Worm (Caenorhabditis elegans) whole organism, L4 larva: Measurements from ENCODE around the gene nhr-76.

Experiments used
- D1046.2 ChIP-seq: fragments of 200-800 bp; sonication (Bioruptor generic); IDR thresholded peaks from 2 replicates; pipeline ENCODE4 v1.3.6; 2022; ENCODE audit warnings: missing genetic modification characterization, missing compliant biosample characterization
- F37D6.2 ChIP-seq: sonication (generic microtip); optimal IDR thresholded peaks from 2 replicates; lab custom pipeline; 2016; ENCODE audit warnings: mild to moderate bottlenecking, missing genetic modification characterization, missing compliant biosample characterization
- R02D3.7 ChIP-seq: fragments of 150-350 bp; sonication (generic microtip); optimal IDR thresholded peaks from 3 replicates; lab custom pipeline; 2014; ENCODE audit warnings: missing biosample characterization, missing genetic modification characterization
- Y48G9A.11 ChIP-seq: fragments of 200-800 bp; sonication (Bioruptor generic); IDR thresholded peaks from 2 replicates; pipeline ENCODE4 v1.3.6; 2022; ENCODE audit warnings: missing genetic modification reagents, missing genetic modification characterization, missing compliant biosample characterization
- Y75B8A.6 ChIP-seq: fragments of 200-800 bp; sonication (Bioruptor generic); IDR thresholded peaks from 2 replicates; pipeline ENCODE4 v1.3.6; 2022; ENCODE audit warnings: missing genetic modification reagents, missing genetic modification characterization, missing compliant biosample characterization
- ZK337.2 ChIP-seq: fragments of 200-800 bp; sonication (Bioruptor generic); IDR thresholded peaks from 2 replicates; pipeline ENCODE4 v1.3.6; 2022; ENCODE audit warnings: missing genetic modification reagents, missing genetic modification characterization, missing compliant biosample characterization
- aha-1 ChIP-seq: fragments of 150-350 bp; peaks from one replicate; lab custom pipeline; 2014; ENCODE audit warnings: missing biosample characterization, missing genetic modification characterization
- aly-2 ChIP-seq: sonication (generic microtip); optimal IDR thresholded peaks from 2 replicates; lab custom pipeline; 2018; ENCODE audit warnings: missing biosample characterization, missing genetic modification characterization
- ceh-32 ChIP-seq: sonication (generic microtip); optimal IDR thresholded peaks from 2 replicates; lab custom pipeline; 2016; ENCODE audit warnings: mild to moderate bottlenecking, missing genetic modification characterization, missing compliant biosample characterization; ENCODE audit not compliant: poor library complexity
- ctbp-1 ChIP-seq: fragments of 200-800 bp; sonication (Bioruptor generic); IDR thresholded peaks from 2 replicates; pipeline ENCODE4 v1.3.6; 2022; ENCODE audit warnings: missing genetic modification reagents, missing genetic modification characterization, missing compliant biosample characterization
- daf-19 ChIP-seq: fragments of 200-800 bp; sonication (Bioruptor generic); conservative IDR thresholded peaks from 2 replicates; pipeline ENCODE4 v1.3.6; 2022; ENCODE audit warnings: missing genetic modification characterization, missing compliant biosample characterization
- dmd-6 ChIP-seq: fragments of 200-800 bp; sonication (Bioruptor generic); IDR thresholded peaks from 2 replicates; pipeline ENCODE4 v1.3.6; 2022; ENCODE audit warnings: missing genetic modification reagents, missing genetic modification characterization, missing compliant biosample characterization
- dve-1 ChIP-seq: sonication (generic microtip); optimal IDR thresholded peaks from 2 replicates; lab custom pipeline; 2017; ENCODE audit warnings: antibody characterized with exemption, mild to moderate bottlenecking, missing genetic modification characterization, missing compliant biosample characterization; ENCODE audit not compliant: insufficient read depth
- egl-27 ChIP-seq: sonication (generic microtip); optimal IDR thresholded peaks from 3 replicates; lab custom pipeline; 2017; ENCODE audit warnings: missing biosample characterization, missing genetic modification reagents, missing genetic modification characterization
- egl-43 ChIP-seq: fragments of 200-800 bp; sonication (Bioruptor generic); IDR thresholded peaks from 2 replicates; pipeline ENCODE4 v1.3.6; 2022; ENCODE audit warnings: missing genetic modification reagents, missing genetic modification characterization, missing compliant biosample characterization
- hif-1 ChIP-seq, 2 experiments: sonication (generic microtip); optimal IDR thresholded peaks; 2 replicates each; lab custom pipeline; 2016 to 2017; ENCODE audit warnings: missing compliant biosample characterization in 2 of 2, missing genetic modification characterization in 2 of 2, missing genetic modification reagents in 2 of 2, missing genotype in 2 of 2, mild to moderate bottlenecking in 1 of 2
- hlh-11 ChIP-seq: fragments of 200-800 bp; sonication (Bioruptor generic); optimal IDR thresholded peaks from 2 replicates; lab custom pipeline; 2018; ENCODE audit warnings: mild to moderate bottlenecking, missing genetic modification characterization, missing compliant biosample characterization
- lim-7 ChIP-seq: fragments of 200-800 bp; sonication (Bioruptor generic); IDR thresholded peaks from 2 replicates; pipeline ENCODE4 v1.3.6; 2022; ENCODE audit warnings: missing genetic modification characterization, missing compliant biosample characterization
- lin-15B ChIP-seq: fragments of 150-350 bp; sonication (generic microtip); optimal IDR thresholded peaks from 3 replicates; lab custom pipeline; 2014; ENCODE audit warnings: missing biosample characterization, missing genetic modification characterization
- lin-39 ChIP-seq: fragments of 150-350 bp; optimal IDR thresholded peaks from 2 replicates; lab custom pipeline; 2014; ENCODE audit warnings: missing biosample characterization, missing genetic modification reagents, missing genetic modification characterization
- madf-5 ChIP-seq, 2 experiments: fragments of 200-800 bp; sonication (Bioruptor generic); IDR thresholded peaks; 2 replicates each; pipeline ENCODE4 v1.3.6; 2022; ENCODE audit warnings: missing compliant biosample characterization in 2 of 2, missing genetic modification characterization in 2 of 2
- mdt-29 ChIP-seq: fragments of 200-800 bp; sonication (Bioruptor generic); IDR thresholded peaks from 2 replicates; pipeline ENCODE4 v1.3.6; 2022; ENCODE audit warnings: missing genetic modification reagents, missing genetic modification characterization, missing compliant biosample characterization
- mep-1 ChIP-seq: fragments of 150-350 bp; sonication (generic microtip); optimal IDR thresholded peaks from 3 replicates; lab custom pipeline; 2014; ENCODE audit warnings: missing biosample characterization, missing genetic modification characterization
- mes-2 ChIP-seq: sonication (generic microtip); optimal IDR thresholded peaks from 2 replicates; lab custom pipeline; 2016; ENCODE audit warnings: missing genotype, mild to moderate bottlenecking, missing genetic modification characterization, missing compliant biosample characterization; ENCODE audit not compliant: poor library complexity, severe bottlenecking
- mxl-2 ChIP-seq: fragments of 200-800 bp; sonication (Bioruptor generic); conservative IDR thresholded peaks from 2 replicates; pipeline ENCODE4 v1.3.6; 2022; ENCODE audit warnings: missing genetic modification reagents, missing genetic modification characterization, missing compliant biosample characterization
- mxl-3 ChIP-seq: fragments of 200-800 bp; sonication (Bioruptor generic); optimal IDR thresholded peaks from 2 replicates; lab custom pipeline; 2018; ENCODE audit warnings: mild to moderate bottlenecking, missing genetic modification characterization, missing compliant biosample characterization
- nhr-10 ChIP-seq: fragments of 150-350 bp; optimal IDR thresholded peaks from 2 replicates; lab custom pipeline; 2014; ENCODE audit warnings: missing biosample characterization, missing genetic modification characterization
- nhr-102 ChIP-seq: sonication (generic microtip); optimal IDR thresholded peaks from 2 replicates; lab custom pipeline; 2016; ENCODE audit warnings: mild to moderate bottlenecking, missing genetic modification characterization, moderate library complexity, missing compliant biosample characterization
- nhr-25 ChIP-seq: sonication (generic microtip); optimal IDR thresholded peaks from 2 replicates; lab custom pipeline; 2017; ENCODE audit warnings: missing genetic modification characterization, mild to moderate bottlenecking, missing compliant biosample characterization, antibody characterized with exemption, moderate library complexity, borderline replicate concordance; ENCODE audit not compliant: insufficient read depth
- nhr-28 ChIP-seq: fragments of 150-350 bp; optimal IDR thresholded peaks from 2 replicates; lab custom pipeline; 2014; ENCODE audit warnings: missing biosample characterization, missing genetic modification characterization
- nhr-41 ChIP-seq: fragments of 200-800 bp; sonication (Bioruptor generic); IDR thresholded peaks from 2 replicates; pipeline ENCODE4 v1.3.6; 2022; ENCODE audit warnings: missing genetic modification reagents, missing genetic modification characterization, missing compliant biosample characterization
- nhr-42 ChIP-seq: fragments of 200-800 bp; sonication (Bioruptor generic); IDR thresholded peaks from 2 replicates; pipeline ENCODE4 v1.3.6; 2022; ENCODE audit warnings: missing genetic modification characterization, missing compliant biosample characterization
- nhr-6 ChIP-seq: fragments of 150-350 bp; optimal IDR thresholded peaks from 2 replicates; lab custom pipeline; 2014; ENCODE audit warnings: missing biosample characterization, missing genetic modification characterization
- nhr-76 ChIP-seq: fragments of 150-350 bp; optimal IDR thresholded peaks from 2 replicates; lab custom pipeline; 2014; ENCODE audit warnings: missing biosample characterization, missing genetic modification characterization
- pha-4 ChIP-seq, 2 experiments: fragments of 150-350 bp in 1 of 2; fragments of 200-800 bp in 1 of 2; sonication (Bioruptor generic) in 1 of 2; IDR thresholded peaks in 1 of 2; optimal IDR thresholded peaks in 1 of 2; 2 replicates each; pipeline versions ENCODE4 v1.3.6 to Lab custom; 2014 to 2022; ENCODE audit warnings: missing genetic modification characterization in 2 of 2, missing genetic modification reagents in 2 of 2, missing biosample characterization in 1 of 2, missing compliant biosample characterization in 1 of 2
- pqm-1 ChIP-seq: sonication (generic microtip); optimal IDR thresholded peaks from 2 replicates; lab custom pipeline; 2017; ENCODE audit warnings: missing biosample characterization, missing genetic modification characterization
- set-16 ChIP-seq: fragments of 200-800 bp; sonication (Bioruptor generic); IDR thresholded peaks from 2 replicates; pipeline ENCODE4 v1.3.6; 2022; ENCODE audit warnings: missing genetic modification reagents, missing genetic modification characterization, missing compliant biosample characterization
- skn-1 ChIP-seq: fragments of 150-350 bp; optimal IDR thresholded peaks from 2 replicates; lab custom pipeline; 2014; ENCODE audit warnings: missing biosample characterization, missing genetic modification characterization
- snpc-4 ChIP-seq: fragments of 150-350 bp; optimal IDR thresholded peaks from 2 replicates; lab custom pipeline; 2014; ENCODE audit warnings: missing biosample characterization, missing genetic modification characterization
- spr-1 ChIP-seq: sonication (generic microtip); optimal IDR thresholded peaks from 2 replicates; lab custom pipeline; 2016; ENCODE audit warnings: mild to moderate bottlenecking, missing genetic modification characterization, missing compliant biosample characterization
- spr-3 ChIP-seq: fragments of 200-800 bp; sonication (Bioruptor generic); optimal IDR thresholded peaks from 2 replicates; lab custom pipeline; 2018; ENCODE audit warnings: mild to moderate bottlenecking, missing genetic modification characterization, missing compliant biosample characterization
- tag-97 ChIP-seq: fragments of 200-800 bp; sonication (Bioruptor generic); IDR thresholded peaks from 2 replicates; pipeline ENCODE4 v1.3.6; 2022; ENCODE audit warnings: missing genetic modification characterization, missing compliant biosample characterization
- tra-1 ChIP-seq: fragments of 200-800 bp; sonication (Bioruptor generic); IDR thresholded peaks from 2 replicates; pipeline ENCODE4 v1.3.6; 2022; ENCODE audit warnings: missing genetic modification reagents, missing genetic modification characterization, missing compliant biosample characterization
- unc-39 ChIP-seq: sonication (generic microtip); optimal IDR thresholded peaks from 2 replicates; lab custom pipeline; 2017; ENCODE audit warnings: missing biosample characterization, missing genetic modification characterization
- vab-7 ChIP-seq: fragments of 200-800 bp; sonication (Bioruptor generic); IDR thresholded peaks from 2 replicates; pipeline ENCODE4 v1.3.6; 2022; ENCODE audit warnings: missing genetic modification reagents, missing genetic modification characterization, missing compliant biosample characterization
- zip-2 ChIP-seq: fragments of 150-350 bp; optimal IDR thresholded peaks from 2 replicates; lab custom pipeline; 2014; ENCODE audit warnings: missing biosample characterization, missing genetic modification characterization

The nhr-76 gene

DNA sequence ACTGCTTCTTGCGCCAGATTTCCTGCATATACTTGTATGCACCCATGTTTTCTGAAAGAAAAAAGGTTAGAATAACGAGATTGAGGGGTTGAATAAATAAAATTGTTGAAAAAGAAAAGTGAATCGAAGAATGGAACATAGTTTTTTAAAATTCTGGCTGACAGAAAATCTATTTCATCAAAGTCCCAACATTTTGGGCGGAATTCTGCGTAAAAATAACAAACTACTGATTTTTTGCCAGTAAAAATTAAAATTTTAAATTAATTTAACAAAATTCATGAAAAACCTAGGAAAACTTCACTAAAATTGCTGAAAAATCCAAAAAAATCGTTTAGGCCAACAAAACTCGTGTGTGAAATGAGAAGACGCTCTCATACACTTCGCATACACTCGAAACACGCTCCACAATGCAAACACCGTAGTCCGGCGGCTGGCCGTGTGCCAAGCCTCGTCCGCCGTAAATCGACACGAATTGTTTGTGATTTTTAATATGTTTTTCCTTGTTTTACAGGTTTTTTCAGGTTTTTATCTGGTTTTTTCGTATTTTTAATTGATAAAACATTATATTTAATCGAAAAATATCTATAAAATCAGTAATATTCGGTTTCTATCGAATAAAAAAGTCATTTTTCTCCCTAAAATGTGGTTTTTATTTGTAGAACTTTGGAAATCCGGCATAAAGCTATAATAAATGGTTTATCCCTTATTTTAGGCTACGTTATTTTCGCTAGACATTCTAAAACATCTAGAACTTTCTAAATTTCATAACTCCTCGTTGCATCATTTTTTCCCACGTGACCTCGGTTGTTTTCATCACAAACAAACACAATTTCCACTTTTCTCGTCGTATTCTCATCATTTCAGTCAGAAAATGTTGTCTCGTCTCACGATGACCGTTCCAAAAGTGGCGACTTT is 27.4 kb downstream of the nhr-76 start, which contains the start of the genes rpl-15 and K11H12.8 (continued):
- TF ChIP-seq egl-27 (tag; lab: Kevin White, UChicago) (no peak), R02D3.7 (tag; lab: Kevin White, UChicago) (peak; percentile 97), lin-15B (peak; percentile 96), Y48G9A.11 (GFP tag; lab: Robert Waterston, UW) (peak; percentile 96), ceh-32 (peak; percentile 90), D1046.2 (GFP tag; lab: Robert Waterston, UW) (peak; percentile 98), lin-39 (tag; lab: Kevin White, UChicago) (peak; percentile 89), spr-3 (GFP tag; lab: Kevin White, UChicago) (peak; percentile 99), pqm-1 (tag; lab: Kevin White, UChicago) (peak; percentile 93), nhr-6 (tag; lab: Kevin White, UChicago) (peak; percentile 100), mxl-3 (GFP tag; lab: Kevin White, UChicago) (peak; percentile 99), hlh-11 (tag; lab: Kevin White, UChicago) (peak; percentile 100), lim-7 (GFP tag; lab: Robert Waterston, UW) (peak; percentile 90), nhr-41 (peak; percentile 98), aha-1 (peak; percentile 100), nhr-25 (peak; percentile 98), snpc-4 (peak; percentile 78), nhr-76 (peak; percentile 91), aly-2 (tag; lab: Kevin White, UChicago) (no peak), dmd-6 (peak; percentile 100), nhr-42 (GFP tag; lab: Robert Waterston, UW) (peak; percentile 99), daf-19 (GFP tag; lab: Robert Waterston, UW) (peak; percentile 99), F37D6.2 (tag; lab: Kevin White, UChicago) (peak; percentile 97), nhr-10 (tag; lab: Kevin White, UChicago) (peak; percentile 96), skn-1 (tag; lab: Kevin White, UChicago) (peak; percentile 92), unc-39 (tag; lab: Kevin White, UChicago) (peak; percentile 21)

DNA sequence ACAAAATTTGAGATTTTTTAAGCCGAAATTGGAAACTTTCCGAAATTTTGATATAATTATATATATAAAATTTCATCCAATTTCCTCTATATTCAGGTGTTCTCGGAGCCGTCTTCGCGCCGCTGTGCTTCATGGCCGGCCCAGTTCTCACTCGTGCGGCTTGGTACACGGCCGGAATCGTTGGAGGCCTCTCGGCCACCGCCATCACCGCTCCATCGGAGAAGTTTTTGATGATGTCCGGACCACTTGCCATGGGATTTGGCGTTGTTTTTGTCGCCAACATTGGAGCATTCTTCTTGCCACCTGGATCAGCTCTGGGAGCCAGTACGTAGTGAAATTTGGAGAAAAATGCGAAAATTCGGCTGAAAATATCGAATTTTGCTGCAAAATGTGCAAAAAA is 29.7 kb downstream of the nhr-76 start:
- TF ChIP-seq mxl-2, result no peak
- peak; percentile 69 for TF ChIP-seq set-16 (GFP tag; lab: Robert Waterston, UW)
- TF ChIP-seq hif-1 (tag; optimal IDR thresholded peaks at IDR 0.05; lab: Kevin White, UChicago), result no peak
- 0 out of 2 replicates have a peak, but pooled peaks have one; percentile 6 for TF ChIP-seq egl-43 (GFP tag; lab: Robert Waterston, UW)

DNA sequence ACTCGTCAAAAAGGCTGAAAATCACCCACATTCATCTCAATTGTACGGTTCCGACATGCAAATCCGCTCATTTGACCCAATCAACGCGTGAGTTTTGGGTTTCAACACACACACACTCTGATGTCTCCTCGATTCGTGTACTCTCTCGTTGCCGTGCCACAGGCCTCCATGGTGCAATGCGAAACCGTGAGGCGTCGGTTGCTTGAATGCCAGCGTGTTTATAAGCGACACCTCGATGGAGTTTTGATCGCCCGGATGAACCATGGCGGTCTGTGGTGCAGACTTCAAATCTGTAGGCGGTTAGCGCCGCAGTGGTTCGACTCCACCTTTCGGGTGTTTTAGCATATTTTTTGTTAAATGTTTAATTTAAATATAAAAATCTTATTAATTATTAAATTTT is 30.6 kb downstream of the nhr-76 start:
- no peak for TF ChIP-seq mdt-29
- TF ChIP-seq madf-5 (GFP tag; IDR thresholded peaks at IDR 0.05; lab: Robert Waterston, UW), result no peak
- no peak for TF ChIP-seq tra-1
- TF ChIP-seq mes-2 (tag; lab: Kevin White, UChicago), result peak; percentile 78
- peak; percentile 66 for TF ChIP-seq mep-1 (tag; lab: Kevin White, UChicago)
- TF ChIP-seq pha-4 (GFP tag; IDR thresholded peaks at IDR 0.05; lab: Robert Waterston, UW), result 0 out of 2 replicates have a peak, but pooled peaks have one; percentile 23
- TF ChIP-seq pha-4 (tag; optimal IDR thresholded peaks at IDR 0.05; lab: Kevin White, UChicago), result no peak
- no peak for TF ChIP-seq tag-97
- no peak for TF ChIP-seq spr-1
- TF ChIP-seq vab-7 (GFP tag; lab: Robert Waterston, UW), result peak; percentile 31; the same call in 1 of the 2 replicates
- peak; percentile 66; the same call in 1 of the 2 replicates for TF ChIP-seq egl-43 (GFP tag; lab: Robert Waterston, UW)
- no peak for TF ChIP-seq Y75B8A.6 (GFP tag; lab: Robert Waterston, UW)
- no peak for TF ChIP-seq zip-2
- TF ChIP-seq nhr-28 (tag; lab: Kevin White, UChicago), result no peak
- peak; percentile 39 for TF ChIP-seq dve-1 (tag; lab: Kevin White, UChicago)
- TF ChIP-seq daf-19 (GFP tag; lab: Robert Waterston, UW), result no peak
- no peak for TF ChIP-seq ZK337.2
- TF ChIP-seq egl-27 (tag; lab: Kevin White, UChicago), result no peak
- peak; percentile 34 for TF ChIP-seq nhr-102 (tag; lab: Kevin White, UChicago)
- no peak for TF ChIP-seq ctbp-1
- TF ChIP-seq R02D3.7 (tag; lab: Kevin White, UChicago), result no peak
